Fruit fly (Drosophila melanogaster) whole organism, pupa: ENCODE measurements around the gene CG13310.

Experiments used
- CG10348 ChIP-seq: fragments of 200-800 bp; sonication (Bioruptor generic); IDR thresholded peaks from 2 replicates; pipeline ENCODE4 v1.3.6; 2022; ENCODE audit warnings: missing biosample characterization, missing genetic modification characterization
- CG12605 ChIP-seq: fragments of 200-800 bp; sonication (Bioruptor generic); IDR thresholded peaks from 2 replicates; pipeline ENCODE4 v1.3.6; 2022; ENCODE audit warnings: missing biosample characterization, missing genetic modification characterization
- CG13204 ChIP-seq: fragments of 200-800 bp; sonication (Bioruptor generic); optimal IDR thresholded peaks from 2 replicates; lab custom pipeline; 2018; ENCODE audit warnings: missing biosample characterization, mild to moderate bottlenecking, missing genetic modification characterization, moderate library complexity
- CG14655 ChIP-seq: fragments of 200-800 bp; sonication (Bioruptor generic); optimal IDR thresholded peaks from 3 replicates; lab custom pipeline; 2017; ENCODE audit warnings: mild to moderate bottlenecking, missing biosample characterization, missing genetic modification reagents, missing genetic modification characterization
- CG15710 ChIP-seq: fragments of 200-800 bp; sonication (Bioruptor generic); optimal IDR thresholded peaks from 2 replicates; lab custom pipeline; 2018; ENCODE audit warnings: missing biosample characterization, mild to moderate bottlenecking, missing genetic modification characterization, moderate library complexity
- CG17806 ChIP-seq: fragments of 200-800 bp; sonication (Bioruptor generic); optimal IDR thresholded peaks from 2 replicates; lab custom pipeline; 2018; ENCODE audit warnings: missing biosample characterization, mild to moderate bottlenecking, missing genetic modification characterization, moderate library complexity
- CG32121 ChIP-seq: fragments of 200-800 bp; sonication (Bioruptor generic); IDR thresholded peaks from 2 replicates; pipeline ENCODE4 v1.3.6; 2022; ENCODE audit warnings: missing biosample characterization, missing genetic modification characterization
- CG34367 ChIP-seq: fragments of 200-800 bp; sonication (Bioruptor generic); optimal IDR thresholded peaks from 2 replicates; lab custom pipeline; 2018; ENCODE audit warnings: missing biosample characterization, mild to moderate bottlenecking, missing genetic modification characterization
- CG4496 ChIP-seq: fragments of 200-800 bp; sonication (Bioruptor generic); IDR thresholded peaks from 3 replicates; pipeline ENCODE4 v1.3.6; 2022; ENCODE audit warnings: missing biosample characterization, missing genetic modification characterization
- CG8159 ChIP-seq: fragments of 200-800 bp; sonication (Bioruptor generic); optimal IDR thresholded peaks from 3 replicates; lab custom pipeline; 2018; ENCODE audit warnings: missing biosample characterization, mild to moderate bottlenecking, missing genetic modification characterization, moderate library complexity
- CG8301 ChIP-seq: fragments of 200-800 bp; sonication (Bioruptor generic); optimal IDR thresholded peaks from 2 replicates; lab custom pipeline; 2018; ENCODE audit warnings: missing biosample characterization, mild to moderate bottlenecking, missing genetic modification characterization
- CG9948 ChIP-seq: fragments of 200-800 bp; sonication (Bioruptor generic); optimal IDR thresholded peaks from 2 replicates; lab custom pipeline; 2018; ENCODE audit warnings: missing biosample characterization, mild to moderate bottlenecking, missing genetic modification characterization, moderate library complexity
- D1 ChIP-seq: fragments of 200-800 bp; sonication (Bioruptor generic); optimal IDR thresholded peaks from 2 replicates; lab custom pipeline; 2018; ENCODE audit warnings: missing biosample characterization, mild to moderate bottlenecking, missing genetic modification characterization, moderate library complexity
- EcR ChIP-seq: fragments of 200-800 bp; sonication (Bioruptor generic); optimal IDR thresholded peaks from 3 replicates; lab custom pipeline; 2019; ENCODE audit warnings: missing biosample characterization, missing genetic modification characterization, mild to moderate bottlenecking, moderate library complexity, missing genetic modification reagents
- Ets98B ChIP-seq: fragments of 200-800 bp; sonication (Bioruptor generic); IDR thresholded peaks from 2 replicates; pipeline ENCODE4 v1.3.6; 2022; ENCODE audit warnings: missing biosample characterization, missing genetic modification characterization
- Pif1A ChIP-seq: fragments of 200-800 bp; sonication (Bioruptor generic); optimal IDR thresholded peaks from 3 replicates; lab custom pipeline; 2016; ENCODE audit warnings: missing biosample characterization, missing genetic modification characterization
- Pif1B ChIP-seq: fragments of 200-800 bp; sonication (Bioruptor generic); optimal IDR thresholded peaks from 3 replicates; lab custom pipeline; 2016; ENCODE audit warnings: missing biosample characterization, missing genetic modification characterization
- Snoo ChIP-seq: fragments of 200-800 bp; sonication (Bioruptor generic); optimal IDR thresholded peaks from 3 replicates; lab custom pipeline; 2017; ENCODE audit warnings: missing biosample characterization, mild to moderate bottlenecking, missing genetic modification characterization, inconsistent platforms
- fd96Ca ChIP-seq: fragments of 200-800 bp; sonication (Bioruptor generic); IDR thresholded peaks from 3 replicates; pipeline ENCODE4 v1.3.6; 2022; ENCODE audit warnings: missing biosample characterization, missing genetic modification characterization
- gl ChIP-seq: fragments of 200-800 bp; sonication (Bioruptor generic); optimal IDR thresholded peaks from 2 replicates; lab custom pipeline; 2018; ENCODE audit warnings: missing biosample characterization, mild to moderate bottlenecking, missing genetic modification characterization
- rn ChIP-seq: fragments of 200-800 bp; sonication (Bioruptor generic); IDR thresholded peaks from 2 replicates; pipeline ENCODE4 v1.3.6; 2022; ENCODE audit warnings: missing biosample characterization, missing genetic modification characterization

Gene CG13310

DNA sequence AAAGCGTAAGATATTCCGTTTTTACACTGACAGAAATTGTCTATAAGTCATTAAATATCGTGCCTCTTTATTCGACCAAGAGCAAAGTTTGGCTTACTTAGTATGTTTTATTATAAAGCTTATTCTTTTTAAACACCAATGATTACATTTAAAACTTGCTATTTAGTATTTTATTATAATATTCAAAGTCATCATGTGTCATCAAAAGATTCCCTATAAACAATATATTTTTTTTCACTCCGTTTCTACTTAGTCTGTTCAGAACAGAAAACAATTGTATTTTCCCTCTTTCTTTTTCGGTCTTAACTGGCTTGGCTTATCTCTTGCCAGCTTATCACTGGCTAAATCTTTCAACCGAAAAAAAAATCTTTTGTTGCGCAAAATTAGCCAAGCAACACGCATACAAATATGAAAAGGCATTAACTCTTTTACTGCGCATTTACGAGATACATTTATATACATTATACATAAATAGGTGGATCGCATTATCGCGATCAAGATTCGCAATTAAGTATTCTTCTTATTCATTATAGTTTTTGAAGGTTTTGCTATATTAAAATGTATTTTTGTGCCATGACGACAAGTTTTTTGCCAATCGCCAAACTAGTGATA is 22.9 kb downstream of the CG13310 start:
- TF ChIP-seq CG8159 (tag; lab: Kevin White, UChicago): no peak

DNA sequence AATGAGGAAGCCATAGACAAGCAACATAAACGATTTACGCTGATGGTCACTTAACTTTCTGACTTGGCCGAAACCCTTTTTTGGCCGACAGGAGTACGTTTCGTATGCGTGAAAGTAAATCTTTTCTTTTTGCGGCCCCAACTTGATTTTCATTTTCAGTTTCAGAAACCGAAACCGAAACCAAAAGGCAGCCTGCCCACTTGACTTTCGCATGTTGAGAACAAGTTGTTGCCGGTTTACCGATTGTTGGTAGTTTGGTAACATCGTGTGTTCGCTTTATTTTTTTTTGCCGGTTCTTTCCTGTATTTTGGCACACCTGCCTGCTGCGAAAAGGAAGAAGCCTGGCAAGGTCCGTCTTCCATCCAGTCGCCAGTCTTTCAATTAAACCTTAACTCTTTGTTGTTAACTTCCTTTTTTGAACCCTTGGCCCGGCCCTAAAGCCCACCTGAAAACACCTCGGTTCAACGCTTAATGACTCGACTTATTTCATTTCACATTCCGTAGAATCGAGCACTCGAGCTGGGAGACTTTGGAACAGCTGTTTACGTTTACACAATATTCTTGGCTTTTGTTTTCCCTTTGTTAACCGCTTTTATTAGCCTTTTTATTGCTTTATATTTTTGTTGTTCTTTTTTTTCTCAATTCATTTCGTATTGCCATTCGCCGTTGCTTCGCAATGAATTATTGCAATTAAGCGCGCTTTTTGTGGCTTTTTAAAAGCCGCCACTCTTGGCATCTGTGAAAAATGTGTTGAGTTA is 25.2 kb downstream of the CG13310 start:
- TF ChIP-seq CG14655 (GFP tag; lab: Kevin White, UChicago) (no peak), CG17806 (tag; lab: Kevin White, UChicago) (no peak), D1 (no peak), CG9948 (tag; lab: Kevin White, UChicago) (no peak), rn (GFP tag; lab: Robert Waterston, UW) (no peak), Ets98B (GFP tag; lab: Robert Waterston, UW) (no peak), EcR (peak; percentile 58), CG4496 (GFP tag; lab: Robert Waterston, UW) (no peak), CG12605 (GFP tag; lab: Robert Waterston, UW) (no peak), fd96Ca (GFP tag; lab: Robert Waterston, UW) (no peak), CG8301 (tag; lab: Kevin White, UChicago) (no peak), Pif1B (GFP tag; lab: Kevin White, UChicago) (no peak), Pif1A (GFP tag; lab: Kevin White, UChicago) (peak; percentile 0), gl (tag; lab: Kevin White, UChicago) (peak; percentile 58), CG34367 (tag; lab: Kevin White, UChicago) (peak; percentile 11), CG10348 (GFP tag; lab: Robert Waterston, UW) (no peak), Snoo (tag; lab: Kevin White, UChicago) (no peak), CG13204 (GFP tag; lab: Kevin White, UChicago) (peak; percentile 53), CG32121 (GFP tag; lab: Robert Waterston, UW) (no peak), CG15710 (tag; lab: Kevin White, UChicago) (peak; percentile 25), CG8159 (tag; lab: Kevin White, UChicago) (peak; percentile 37)

DNA sequence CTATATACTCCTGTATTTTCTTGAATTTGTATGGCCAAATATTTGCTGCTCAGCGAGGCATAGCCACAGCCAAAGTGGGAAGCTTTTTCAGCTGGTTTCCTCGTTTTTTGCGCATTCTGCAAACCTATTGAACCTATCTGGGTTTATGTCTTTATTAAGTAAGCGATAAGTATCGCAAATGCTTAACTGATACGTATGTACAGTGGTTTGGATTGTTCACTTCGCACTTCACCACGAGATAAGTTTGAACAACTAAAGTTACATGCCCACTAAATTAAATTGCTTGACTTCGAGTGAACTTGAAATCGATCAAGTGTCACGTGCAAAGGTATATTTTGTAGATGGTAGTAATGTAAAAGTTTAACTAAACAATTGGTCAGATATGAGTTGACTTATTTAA is 26.6 kb downstream of the CG13310 start:
- TF ChIP-seq EcR: no peak
- TF ChIP-seq Pif1A (GFP tag; lab: Kevin White, UChicago): no peak
- TF ChIP-seq CG13204 (GFP tag; lab: Kevin White, UChicago): no peak
- TF ChIP-seq CG12605 (GFP tag; lab: Robert Waterston, UW): no peak
- TF ChIP-seq CG4496 (GFP tag; lab: Robert Waterston, UW): no peak
- TF ChIP-seq Pif1B (GFP tag; lab: Kevin White, UChicago): no peak
- no peak for TF ChIP-seq CG14655 (GFP tag; lab: Kevin White, UChicago)

DNA sequence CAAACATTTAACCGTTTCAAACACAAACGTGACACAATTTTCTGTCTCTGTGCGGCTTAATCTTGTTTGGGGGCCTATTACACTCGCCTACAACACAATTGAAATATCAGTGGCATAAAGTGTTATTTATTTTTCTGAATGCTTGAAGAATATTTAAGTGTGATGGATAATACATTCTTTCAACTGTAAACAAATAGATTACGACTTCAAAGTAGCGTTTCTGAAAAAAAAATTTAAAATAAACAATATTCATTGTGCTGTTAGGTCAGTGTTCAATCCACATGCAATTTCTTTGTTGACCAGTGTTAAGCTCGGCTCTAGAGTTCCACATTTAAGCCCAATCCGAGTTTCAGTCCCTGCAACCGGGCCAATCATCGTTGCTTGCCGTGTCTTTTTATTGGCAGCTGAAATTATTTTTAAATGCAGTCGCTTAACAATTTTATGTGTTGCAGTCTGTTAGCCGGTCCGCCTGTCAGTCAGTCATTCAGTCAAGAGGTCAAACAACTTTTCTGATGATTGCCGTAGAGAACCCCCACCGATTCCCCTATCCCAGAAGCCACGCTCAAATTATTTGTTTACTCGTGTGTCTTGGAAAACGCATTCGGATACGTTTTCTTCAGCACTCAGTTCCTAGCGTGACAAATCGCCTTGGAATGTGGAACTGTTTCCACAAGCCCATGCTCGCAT is 27.2 kb downstream of the CG13310 start:
- TF ChIP-seq Snoo (tag; lab: Kevin White, UChicago): peak; percentile 12
- TF ChIP-seq CG13204 (GFP tag; lab: Kevin White, UChicago): peak; percentile 7
- peak; percentile 66 for TF ChIP-seq CG12605 (GFP tag; lab: Robert Waterston, UW)
- TF ChIP-seq Pif1A (GFP tag; lab: Kevin White, UChicago): peak; percentile 70
- peak; percentile 65 for TF ChIP-seq CG32121 (GFP tag; lab: Robert Waterston, UW)
- peak; percentile 72; the same call in 2 of the 3 replicates for TF ChIP-seq CG4496 (GFP tag; lab: Robert Waterston, UW)
- TF ChIP-seq CG8301 (tag; lab: Kevin White, UChicago): peak; percentile 67
- peak; percentile 27 for TF ChIP-seq gl (tag; lab: Kevin White, UChicago)
- TF ChIP-seq CG34367 (tag; lab: Kevin White, UChicago): peak; percentile 71
- TF ChIP-seq EcR: peak; percentile 55
- TF ChIP-seq CG10348 (GFP tag; lab: Robert Waterston, UW): no peak
- peak; percentile 22 for TF ChIP-seq Pif1B (GFP tag; lab: Kevin White, UChicago)
- TF ChIP-seq D1: peak; percentile 52
- peak; percentile 64 for TF ChIP-seq CG9948 (tag; lab: Kevin White, UChicago)
- peak; percentile 75 for TF ChIP-seq CG17806 (tag; lab: Kevin White, UChicago)
- peak; percentile 77 for TF ChIP-seq CG8159 (tag; lab: Kevin White, UChicago)
- TF ChIP-seq rn (GFP tag; lab: Robert Waterston, UW): no peak
- peak; percentile 73 for TF ChIP-seq CG15710 (tag; lab: Kevin White, UChicago)
- peak; percentile 70 for TF ChIP-seq Ets98B (GFP tag; lab: Robert Waterston, UW)
- TF ChIP-seq fd96Ca (GFP tag; lab: Robert Waterston, UW): 0 out of 3 replicates have a peak, but pooled peaks have one; percentile 57
- peak; percentile 65 for TF ChIP-seq CG14655 (GFP tag; lab: Kevin White, UChicago)

DNA sequence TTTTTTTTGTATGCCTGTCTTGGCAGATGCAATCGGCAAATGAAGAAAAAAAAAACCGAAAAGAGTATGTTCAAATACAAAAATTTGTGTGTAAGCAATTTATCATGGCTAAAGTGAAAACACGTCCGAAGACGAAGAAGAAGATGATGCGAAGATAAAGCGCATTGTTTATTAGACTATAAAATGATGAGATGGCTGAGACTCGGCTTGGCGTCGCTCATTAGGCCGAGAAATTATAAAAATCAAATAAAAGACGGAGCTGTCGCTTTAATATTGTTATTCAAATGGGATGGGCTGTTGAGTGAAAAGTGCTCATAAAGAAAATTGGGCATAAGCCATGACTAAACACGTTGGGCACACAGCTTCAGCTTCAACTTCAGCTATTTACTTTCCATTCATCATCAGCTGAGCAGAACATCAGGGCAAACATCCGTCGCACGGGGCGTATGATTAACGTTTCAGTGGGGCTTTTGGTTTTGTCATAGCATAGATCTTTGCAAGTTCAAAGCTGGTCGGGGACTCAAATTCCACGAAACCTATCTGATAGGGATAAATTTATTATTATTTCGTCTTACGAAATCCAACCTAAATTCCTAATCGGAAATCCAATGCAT is 29.6 kb downstream of the CG13310 start:
- TF ChIP-seq fd96Ca (GFP tag; lab: Robert Waterston, UW): 0 out of 3 replicates have a peak, but pooled peaks have one; percentile 17
- TF ChIP-seq CG4496 (GFP tag; lab: Robert Waterston, UW): no peak
